Fruit fly (Drosophila melanogaster): ENCODE measurements around the gene pths.

Gene pths

dm6 chr2L:21153844-21154243, 10.8 kb downstream of the pths start (continued):
- no peak for TF ChIP-seq CG1024 (GFP tag; IDR thresholded peaks at IDR 0.05)
- no peak for TF ChIP-seq CG14441 (GFP tag; IDR thresholded peaks at IDR 0.05)
- TF ChIP-seq grau (tag; optimal IDR thresholded peaks at IDR 0.05), result no peak
- TF ChIP-seq hth (optimal IDR thresholded peaks at IDR 0.05), result no peak
- no peak for TF ChIP-seq CG4730 (GFP tag; IDR thresholded peaks at IDR 0.05)
- TF ChIP-seq lbe (GFP tag; optimal IDR thresholded peaks at IDR 0.05), result no peak
- TF ChIP-seq kni (GFP tag; optimal IDR thresholded peaks at IDR 0.05), result peak; percentile 37
- TF ChIP-seq HLH3B (GFP tag; IDR thresholded peaks at IDR 0.05), result no peak
- no peak for TF ChIP-seq kay (GFP tag; optimal IDR thresholded peaks at IDR 0.05)
- TF ChIP-seq Optix (GFP tag; IDR thresholded peaks at IDR 0.05), result no peak
- TF ChIP-seq Dref (GFP tag; IDR thresholded peaks at IDR 0.05), result peak; percentile 52
- TF ChIP-seq CG13894 (tag; optimal IDR thresholded peaks at IDR 0.05), result peak; percentile 80
- no peak for TF ChIP-seq knrl (GFP tag; IDR thresholded peaks at IDR 0.05; ENCODE audit: partially characterized antibody)
- no peak for TF ChIP-seq bcd (GFP tag; optimal IDR thresholded peaks at IDR 0.05)
- no peak for TF ChIP-seq pnt (GFP tag; optimal IDR thresholded peaks at IDR 0.05)
- no peak for TF ChIP-seq Hr3 (GFP tag; optimal IDR thresholded peaks at IDR 0.05)
- no peak for TF ChIP-seq B-H1 (GFP tag; IDR thresholded peaks at IDR 0.05)
- no peak for TF ChIP-seq crc (GFP tag; optimal IDR thresholded peaks at IDR 0.05)
- peak; percentile 79 for TF ChIP-seq pzg (GFP tag; optimal IDR thresholded peaks at IDR 0.05)
- TF ChIP-seq ap (GFP tag; IDR thresholded peaks at IDR 0.05), result no peak
- TF ChIP-seq amos (GFP tag; IDR thresholded peaks at IDR 0.05; ENCODE audit: partially characterized antibody), result no peak; the same call in 1 of the 2 replicates
- TF ChIP-seq Abd-B (GFP tag; optimal IDR thresholded peaks at IDR 0.05), result no peak
- no peak for TF ChIP-seq bigmax (GFP tag; optimal IDR thresholded peaks at IDR 0.05)
- peak; percentile 41 for TF ChIP-seq trem (tag; optimal IDR thresholded peaks at IDR 0.05)
- no peak for TF ChIP-seq CG17829 (tag; optimal IDR thresholded peaks at IDR 0.05)
- peak; percentile 58 for TF ChIP-seq CG2116 (GFP tag; optimal IDR thresholded peaks at IDR 0.05)
- TF ChIP-seq pum (GFP tag; optimal IDR thresholded peaks at IDR 0.05), result no peak
- TF ChIP-seq Oli (tag; optimal IDR thresholded peaks at IDR 0.05), result no peak
- TF ChIP-seq hkb (optimal IDR thresholded peaks at IDR 0.05), result no peak
- no peak for TF ChIP-seq hkb (GFP tag; IDR thresholded peaks at IDR 0.05)
- TF ChIP-seq sqz (GFP tag; optimal IDR thresholded peaks at IDR 0.05), result no peak
- peak; percentile 23 for TF ChIP-seq sug (tag; optimal IDR thresholded peaks at IDR 0.05)
- TF ChIP-seq trh (GFP tag; optimal IDR thresholded peaks at IDR 0.05), result no peak
- no peak for TF ChIP-seq onecut (GFP tag; IDR thresholded peaks at IDR 0.05)
- no peak for TF ChIP-seq ewg (GFP tag; optimal IDR thresholded peaks at IDR 0.05)
- TF ChIP-seq Six4 (GFP tag; optimal IDR thresholded peaks at IDR 0.05), result no peak
- TF ChIP-seq fd64A (GFP tag; optimal IDR thresholded peaks at IDR 0.05), result no peak
- no peak for TF ChIP-seq ems (GFP tag; optimal IDR thresholded peaks at IDR 0.05)
- TF ChIP-seq ATbp (GFP tag; optimal IDR thresholded peaks at IDR 0.05), result no peak
- no peak for TF ChIP-seq Rx (GFP tag; IDR thresholded peaks at IDR 0.05)
- no peak for TF ChIP-seq ind (GFP tag; optimal IDR thresholded peaks at IDR 0.05)
- TF ChIP-seq ara (GFP tag; IDR thresholded peaks at IDR 0.05), result no peak
- TF ChIP-seq HLHmδ (GFP tag; optimal IDR thresholded peaks at IDR 0.05), result no peak
- TF ChIP-seq jing (GFP tag; optimal IDR thresholded peaks at IDR 0.05), result no peak
- 0 out of 3 replicates have a peak, but pooled peaks have one; percentile 34 for TF ChIP-seq row (GFP tag; IDR thresholded peaks at IDR 0.05)
- TF ChIP-seq CG14667 (GFP tag; IDR thresholded peaks at IDR 0.05), result no peak
- no peak for TF ChIP-seq CG10565 (GFP tag; optimal IDR thresholded peaks at IDR 0.05)
- no peak for TF ChIP-seq gcm (GFP tag; optimal IDR thresholded peaks at IDR 0.05)
- TF ChIP-seq Mrtf (GFP tag; IDR thresholded peaks at IDR 0.05), result no peak
- TF ChIP-seq HmgZ (tag; optimal IDR thresholded peaks at IDR 0.05), result peak; percentile 45
- TF ChIP-seq CG4404 (GFP tag; IDR thresholded peaks at IDR 0.05), result no peak
- TF ChIP-seq mam (GFP tag; optimal IDR thresholded peaks at IDR 0.05), result no peak
- no peak for TF ChIP-seq CG9876 (GFP tag; optimal IDR thresholded peaks at IDR 0.05)
